Fruit fly (Drosophila melanogaster) whole organism, pupa: ENCODE results near the gene TTLL4B.

Source experiments
- CG10348 ChIP-seq: fragments of 200-800 bp; sonication (Bioruptor generic); IDR thresholded peaks from 2 replicates; pipeline ENCODE4 v1.3.6; 2022; ENCODE audit warnings: missing biosample characterization, missing genetic modification characterization
- CG12605 ChIP-seq: fragments of 200-800 bp; sonication (Bioruptor generic); IDR thresholded peaks from 2 replicates; pipeline ENCODE4 v1.3.6; 2022; ENCODE audit warnings: missing biosample characterization, missing genetic modification characterization
- CG13204 ChIP-seq: fragments of 200-800 bp; sonication (Bioruptor generic); optimal IDR thresholded peaks from 2 replicates; lab custom pipeline; 2018; ENCODE audit warnings: missing biosample characterization, mild to moderate bottlenecking, missing genetic modification characterization, moderate library complexity
- CG14655 ChIP-seq: fragments of 200-800 bp; sonication (Bioruptor generic); optimal IDR thresholded peaks from 3 replicates; lab custom pipeline; 2017; ENCODE audit warnings: mild to moderate bottlenecking, missing biosample characterization, missing genetic modification reagents, missing genetic modification characterization
- CG15710 ChIP-seq: fragments of 200-800 bp; sonication (Bioruptor generic); optimal IDR thresholded peaks from 2 replicates; lab custom pipeline; 2018; ENCODE audit warnings: missing biosample characterization, mild to moderate bottlenecking, missing genetic modification characterization, moderate library complexity
- CG17806 ChIP-seq: fragments of 200-800 bp; sonication (Bioruptor generic); optimal IDR thresholded peaks from 2 replicates; lab custom pipeline; 2018; ENCODE audit warnings: missing biosample characterization, mild to moderate bottlenecking, missing genetic modification characterization, moderate library complexity
- CG32121 ChIP-seq: fragments of 200-800 bp; sonication (Bioruptor generic); IDR thresholded peaks from 2 replicates; pipeline ENCODE4 v1.3.6; 2022; ENCODE audit warnings: missing biosample characterization, missing genetic modification characterization
- CG34367 ChIP-seq: fragments of 200-800 bp; sonication (Bioruptor generic); optimal IDR thresholded peaks from 2 replicates; lab custom pipeline; 2018; ENCODE audit warnings: missing biosample characterization, mild to moderate bottlenecking, missing genetic modification characterization
- CG4496 ChIP-seq: fragments of 200-800 bp; sonication (Bioruptor generic); IDR thresholded peaks from 3 replicates; pipeline ENCODE4 v1.3.6; 2022; ENCODE audit warnings: missing biosample characterization, missing genetic modification characterization
- CG8159 ChIP-seq: fragments of 200-800 bp; sonication (Bioruptor generic); optimal IDR thresholded peaks from 3 replicates; lab custom pipeline; 2018; ENCODE audit warnings: missing biosample characterization, mild to moderate bottlenecking, missing genetic modification characterization, moderate library complexity
- CG8301 ChIP-seq: fragments of 200-800 bp; sonication (Bioruptor generic); optimal IDR thresholded peaks from 2 replicates; lab custom pipeline; 2018; ENCODE audit warnings: missing biosample characterization, mild to moderate bottlenecking, missing genetic modification characterization
- CG9948 ChIP-seq: fragments of 200-800 bp; sonication (Bioruptor generic); optimal IDR thresholded peaks from 2 replicates; lab custom pipeline; 2018; ENCODE audit warnings: missing biosample characterization, mild to moderate bottlenecking, missing genetic modification characterization, moderate library complexity
- D1 ChIP-seq: fragments of 200-800 bp; sonication (Bioruptor generic); optimal IDR thresholded peaks from 2 replicates; lab custom pipeline; 2018; ENCODE audit warnings: missing biosample characterization, mild to moderate bottlenecking, missing genetic modification characterization, moderate library complexity
- EcR ChIP-seq: fragments of 200-800 bp; sonication (Bioruptor generic); optimal IDR thresholded peaks from 3 replicates; lab custom pipeline; 2019; ENCODE audit warnings: missing biosample characterization, missing genetic modification characterization, mild to moderate bottlenecking, moderate library complexity, missing genetic modification reagents
- Ets98B ChIP-seq: fragments of 200-800 bp; sonication (Bioruptor generic); IDR thresholded peaks from 2 replicates; pipeline ENCODE4 v1.3.6; 2022; ENCODE audit warnings: missing biosample characterization, missing genetic modification characterization
- Pif1A ChIP-seq: fragments of 200-800 bp; sonication (Bioruptor generic); optimal IDR thresholded peaks from 3 replicates; lab custom pipeline; 2016; ENCODE audit warnings: missing biosample characterization, missing genetic modification characterization
- Pif1B ChIP-seq: fragments of 200-800 bp; sonication (Bioruptor generic); optimal IDR thresholded peaks from 3 replicates; lab custom pipeline; 2016; ENCODE audit warnings: missing biosample characterization, missing genetic modification characterization
- Snoo ChIP-seq: fragments of 200-800 bp; sonication (Bioruptor generic); optimal IDR thresholded peaks from 3 replicates; lab custom pipeline; 2017; ENCODE audit warnings: missing biosample characterization, mild to moderate bottlenecking, missing genetic modification characterization, inconsistent platforms
- fd96Ca ChIP-seq: fragments of 200-800 bp; sonication (Bioruptor generic); IDR thresholded peaks from 3 replicates; pipeline ENCODE4 v1.3.6; 2022; ENCODE audit warnings: missing biosample characterization, missing genetic modification characterization
- gl ChIP-seq: fragments of 200-800 bp; sonication (Bioruptor generic); optimal IDR thresholded peaks from 2 replicates; lab custom pipeline; 2018; ENCODE audit warnings: missing biosample characterization, mild to moderate bottlenecking, missing genetic modification characterization
- rn ChIP-seq: fragments of 200-800 bp; sonication (Bioruptor generic); IDR thresholded peaks from 2 replicates; pipeline ENCODE4 v1.3.6; 2022; ENCODE audit warnings: missing biosample characterization, missing genetic modification characterization

Gene TTLL4B

DNA sequence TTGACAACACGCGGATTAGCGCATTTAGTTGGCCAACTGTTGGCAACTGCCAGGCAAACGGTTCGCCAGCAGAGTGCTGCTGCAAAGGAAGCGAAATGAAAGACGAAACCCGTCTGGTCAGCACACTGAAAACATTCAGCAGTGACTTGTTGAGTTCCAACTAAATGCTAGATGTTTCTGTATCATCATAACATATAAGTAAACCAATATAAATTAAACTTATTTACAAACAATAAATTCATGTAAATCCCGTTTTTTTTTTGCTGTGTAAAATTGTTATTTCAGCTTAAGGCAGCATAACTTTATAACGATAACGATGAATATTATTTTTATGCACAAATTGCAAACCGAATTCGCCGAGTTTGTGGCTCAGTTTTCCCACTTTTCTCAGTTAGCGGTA is 4.3 kb upstream of the TTLL4B start:
- TF ChIP-seq CG17806 (tag; lab: Kevin White, UChicago) = peak; percentile 28
- peak; percentile 41 for TF ChIP-seq Pif1B
- no peak for TF ChIP-seq CG13204 (GFP tag; lab: Kevin White, UChicago)
- peak; percentile 37; the same call in 1 of the 2 replicates for TF ChIP-seq CG12605 (GFP tag; lab: Robert Waterston, UW)
- TF ChIP-seq gl (tag; lab: Kevin White, UChicago) = no peak
- TF ChIP-seq CG15710 (tag; lab: Kevin White, UChicago) = peak; percentile 38
- peak; percentile 29 for TF ChIP-seq CG34367 (tag; lab: Kevin White, UChicago)
- TF ChIP-seq Ets98B = peak; percentile 74
- TF ChIP-seq D1 (tag; lab: Kevin White, UChicago) = no peak
- peak; percentile 27 for TF ChIP-seq Snoo
- TF ChIP-seq CG10348 (GFP tag; lab: Robert Waterston, UW) = no peak
- TF ChIP-seq CG8159 (tag; lab: Kevin White, UChicago) = peak; percentile 42
- TF ChIP-seq CG9948 (tag; lab: Kevin White, UChicago) = peak; percentile 52
- TF ChIP-seq fd96Ca (GFP tag; lab: Robert Waterston, UW) = peak; percentile 47; the same call in 1 of the 3 replicates
- 0 out of 3 replicates have a peak, but pooled peaks have one; percentile 58 for TF ChIP-seq CG4496 (GFP tag; lab: Robert Waterston, UW)
- TF ChIP-seq CG14655 = no peak
- TF ChIP-seq Pif1A = peak; percentile 46
- TF ChIP-seq CG32121 = peak; percentile 63
- TF ChIP-seq EcR (GFP tag; lab: Kevin White, UChicago) = no peak
- peak; percentile 69 for TF ChIP-seq CG8301
- TF ChIP-seq rn (GFP tag; lab: Robert Waterston, UW) = no peak

DNA sequence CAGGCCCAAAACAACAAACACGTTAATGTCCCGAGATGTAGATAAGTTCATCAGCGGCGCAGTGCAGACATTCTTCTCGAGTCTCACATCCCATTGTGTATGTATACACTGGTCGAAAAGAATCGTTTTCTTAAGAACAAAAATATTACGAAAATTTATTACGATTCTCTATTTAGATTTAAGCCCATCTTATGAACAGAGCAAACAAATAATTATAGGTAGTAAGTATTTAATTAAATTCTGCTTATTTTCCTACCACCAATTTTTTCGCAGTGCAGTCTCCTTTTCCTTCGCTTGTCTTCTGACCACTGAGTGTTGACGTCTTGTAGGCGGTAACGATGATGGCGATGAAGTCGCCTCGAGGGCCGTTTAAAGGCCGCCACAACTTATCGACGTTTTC is 1.1 kb upstream of the TTLL4B start:
- TF ChIP-seq CG32121 (no peak), CG8301 (no peak), Pif1A (no peak), EcR (GFP tag; lab: Kevin White, UChicago) (no peak), CG14655 (no peak), CG12605 (GFP tag; lab: Robert Waterston, UW) (no peak), CG15710 (tag; lab: Kevin White, UChicago) (peak; percentile 82), CG17806 (tag; lab: Kevin White, UChicago) (peak; percentile 65), CG13204 (GFP tag; lab: Kevin White, UChicago) (no peak), rn (GFP tag; lab: Robert Waterston, UW) (no peak), gl (tag; lab: Kevin White, UChicago) (no peak), fd96Ca (GFP tag; lab: Robert Waterston, UW) (no peak), CG10348 (GFP tag; lab: Robert Waterston, UW) (no peak), D1 (tag; lab: Kevin White, UChicago) (no peak), Snoo (no peak), CG34367 (tag; lab: Kevin White, UChicago) (peak; percentile 53), CG9948 (tag; lab: Kevin White, UChicago) (peak; percentile 69), Ets98B (no peak), CG8159 (tag; lab: Kevin White, UChicago) (peak; percentile 76)

DNA sequence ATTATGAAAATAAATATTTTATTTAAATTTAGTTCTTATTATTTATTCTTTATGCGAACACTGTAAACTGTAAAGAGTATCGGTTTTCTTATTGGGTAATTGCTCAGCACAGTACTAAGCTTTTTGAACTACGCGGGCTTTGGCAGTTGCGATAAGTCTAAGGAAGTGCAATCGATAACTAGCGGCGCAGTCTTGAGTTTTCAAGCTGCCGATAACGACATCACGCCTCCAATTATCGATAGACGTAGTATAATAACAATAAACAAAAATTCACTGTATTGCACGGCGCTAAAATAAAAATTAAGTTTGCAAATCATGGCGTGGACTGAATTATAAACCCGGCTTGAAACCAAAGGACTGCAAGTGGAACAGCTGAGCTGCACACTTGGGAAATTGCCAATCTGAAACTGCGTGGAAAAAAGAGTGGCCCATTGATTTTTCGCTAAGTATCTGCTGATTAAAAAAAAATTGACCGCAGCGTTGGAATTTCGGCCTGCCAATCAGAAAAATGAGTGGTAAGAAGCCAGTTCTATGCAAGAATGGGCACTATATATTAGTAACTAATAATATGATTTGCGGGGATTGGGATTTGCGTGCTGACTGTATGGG is 5.1 kb downstream of the TTLL4B start, which contains the start of gene Cep97:
Cep97 (plus strand) TSS at position 224 of the 609 bp plus-strand sequence.
- TF ChIP-seq Ets98B (no peak), Snoo (no peak), Pif1B (no peak), CG17806 (tag; lab: Kevin White, UChicago) (no peak), D1 (tag; lab: Kevin White, UChicago) (no peak), CG32121 (no peak), CG14655 (no peak), CG10348 (GFP tag; lab: Robert Waterston, UW) (no peak), CG34367 (tag; lab: Kevin White, UChicago) (no peak), EcR (GFP tag; lab: Kevin White, UChicago) (no peak), fd96Ca (GFP tag; lab: Robert Waterston, UW) (no peak), CG8301 (no peak), CG15710 (tag; lab: Kevin White, UChicago) (no peak), CG13204 (GFP tag; lab: Kevin White, UChicago) (no peak), CG12605 (GFP tag; lab: Robert Waterston, UW) (no peak), CG8159 (tag; lab: Kevin White, UChicago) (no peak), CG4496 (GFP tag; lab: Robert Waterston, UW) (no peak)

DNA sequence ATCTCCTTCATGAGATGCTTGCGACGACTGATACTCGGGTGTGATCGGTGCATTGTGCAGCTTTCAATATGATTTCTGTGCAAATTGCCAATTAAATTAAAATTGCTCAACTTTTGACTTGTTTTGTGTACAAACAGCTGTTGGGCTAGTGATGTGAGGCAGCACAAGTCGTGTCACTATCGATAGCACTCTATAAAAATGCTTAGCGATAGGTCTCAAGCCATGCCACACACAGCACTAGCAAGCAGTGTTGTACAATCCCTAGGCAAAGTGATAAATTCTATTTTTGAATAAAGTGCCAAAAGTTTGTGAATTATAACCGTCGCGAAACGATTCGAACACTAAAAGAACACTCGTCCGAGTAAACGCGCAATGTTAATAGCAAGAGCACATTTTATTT is 9.8 kb downstream of the TTLL4B start, which contains the start of gene CG31957:
CG31957 (minus strand) TSS at position 176 of the 400 bp plus-strand sequence.
- no peak for TF ChIP-seq fd96Ca (GFP tag; lab: Robert Waterston, UW)
- 0 out of 2 replicates have a peak, but pooled peaks have one; percentile 12 for TF ChIP-seq Ets98B
- 0 out of 3 replicates have a peak, but pooled peaks have one; percentile 9 for TF ChIP-seq CG4496 (GFP tag; lab: Robert Waterston, UW)

DNA sequence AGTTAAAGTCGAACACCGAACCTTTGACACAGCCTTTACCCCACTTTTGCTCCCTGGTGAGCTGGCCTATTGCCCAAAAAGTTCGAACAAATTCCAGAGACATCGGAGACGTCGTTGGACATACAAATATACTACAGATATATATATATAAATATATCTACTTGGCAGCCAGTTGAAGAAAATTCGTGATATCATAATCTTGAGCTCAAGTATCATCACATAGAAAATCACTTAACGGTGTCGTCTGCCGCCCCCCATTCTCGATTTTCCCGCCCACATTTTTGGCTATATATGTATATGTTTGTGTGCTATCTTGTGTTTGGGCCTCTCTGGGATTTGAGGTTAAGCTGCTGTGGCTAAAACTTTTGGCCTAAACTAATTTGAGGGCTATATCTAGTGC is 14.5 kb downstream of the TTLL4B start:
- TF ChIP-seq CG12605 (GFP tag; lab: Robert Waterston, UW) (no peak), Pif1B (no peak), CG17806 (tag; lab: Kevin White, UChicago) (no peak), EcR (GFP tag; lab: Kevin White, UChicago) (no peak), CG9948 (tag; lab: Kevin White, UChicago) (no peak), fd96Ca (GFP tag; lab: Robert Waterston, UW) (no peak), CG14655 (no peak), CG34367 (tag; lab: Kevin White, UChicago) (no peak), Ets98B (no peak), CG8301 (no peak), D1 (tag; lab: Kevin White, UChicago) (no peak), CG10348 (GFP tag; lab: Robert Waterston, UW) (no peak), Pif1A (no peak)
